Worm (Caenorhabditis elegans) whole organism, L2 larva: ENCODE data around the gene H04M03.3.

Experiments
- ama-1 ChIP-seq: fragments of 150-350 bp; optimal IDR thresholded peaks from 2 replicates; lab custom pipeline; 2018; ENCODE audit warnings: inconsistent platforms
- crh-2 ChIP-seq: sonication (generic microtip); optimal IDR thresholded peaks from 2 replicates; lab custom pipeline; 2017; ENCODE audit warnings: missing biosample characterization, missing genetic modification characterization
- elt-1 ChIP-seq: fragments of 150-350 bp; optimal IDR thresholded peaks from 2 replicates; lab custom pipeline; 2014; ENCODE audit warnings: missing biosample characterization, missing genetic modification characterization
- nhr-77 ChIP-seq: fragments of 150-350 bp; optimal IDR thresholded peaks from 2 replicates; lab custom pipeline; 2014; ENCODE audit warnings: missing biosample characterization, missing genetic modification characterization
- snpc-4 ChIP-seq: fragments of 150-350 bp; optimal IDR thresholded peaks from 2 replicates; lab custom pipeline; 2014; ENCODE audit warnings: missing biosample characterization, missing genetic modification characterization
- unc-55 ChIP-seq: fragments of 150-350 bp; sonication (generic microtip); optimal IDR thresholded peaks from 3 replicates; lab custom pipeline; 2014; ENCODE audit warnings: missing biosample characterization, missing genetic modification reagents, missing genetic modification characterization

ce11 chrIV:5939908-5940307 is 48.5 kb downstream of the H04M03.3 start:
- TF ChIP-seq nhr-77 (no peak), snpc-4 (tag; lab: Kevin White, UChicago) (no peak), crh-2 (tag; lab: Kevin White, UChicago) (no peak), ama-1 (lab: Kevin White, UChicago) (no peak), unc-55 (no peak), elt-1 (tag; lab: Kevin White, UChicago) (no peak)
